Worm (Caenorhabditis elegans) whole organism, L3 larva: ENCODE results near the gene K06A4.10.

ENCODE experiments used
- R02D3.7 ChIP-seq: fragments of 150-350 bp; optimal IDR thresholded peaks from 2 replicates; lab custom pipeline; 2014; ENCODE audit warnings: missing biosample characterization, missing genetic modification characterization
- ZK546.5 ChIP-seq: sonication (generic microtip); optimal IDR thresholded peaks from 2 replicates; lab custom pipeline; 2017; ENCODE audit warnings: missing biosample characterization, missing genetic modification characterization
- ama-1 ChIP-seq: fragments of 150-350 bp; optimal IDR thresholded peaks from 2 replicates; lab custom pipeline; 2018
- ceh-28 ChIP-seq: fragments of 150-350 bp; optimal IDR thresholded peaks from 2 replicates; lab custom pipeline; 2014; ENCODE audit warnings: missing biosample characterization, missing genetic modification reagents, missing genetic modification characterization
- ceh-82 ChIP-seq: fragments of 150-350 bp; optimal IDR thresholded peaks from 2 replicates; lab custom pipeline; 2014; ENCODE audit warnings: missing biosample characterization, missing genetic modification characterization
- ceh-9 ChIP-seq: sonication (generic microtip); optimal IDR thresholded peaks from 2 replicates; lab custom pipeline; 2018; ENCODE audit warnings: missing biosample characterization, missing genetic modification characterization
- egl-27 ChIP-seq: sonication (generic microtip); optimal IDR thresholded peaks from 4 replicates; lab custom pipeline; 2017; ENCODE audit warnings: missing biosample characterization, missing genetic modification reagents, missing genetic modification characterization
- egl-5 ChIP-seq: fragments of 150-350 bp; optimal IDR thresholded peaks from 2 replicates; lab custom pipeline; 2017; ENCODE audit warnings: missing biosample characterization, missing genetic modification reagents, missing genetic modification characterization, inconsistent platforms
- elt-1 ChIP-seq: fragments of 150-350 bp; optimal IDR thresholded peaks from 2 replicates; lab custom pipeline; 2014; ENCODE audit warnings: missing biosample characterization, missing genetic modification characterization
- elt-2 ChIP-seq: sonication (generic microtip); optimal IDR thresholded peaks from 2 replicates; lab custom pipeline; 2016; ENCODE audit warnings: missing genetic modification reagents, mild to moderate bottlenecking, missing genetic modification characterization, missing compliant biosample characterization
- eor-1 ChIP-seq, 2 experiments: fragments of 150-350 bp; optimal IDR thresholded peaks; 2 replicates each; lab custom pipeline; 2014 to 2018; ENCODE audit warnings: missing biosample characterization in 2 of 2, missing genetic modification characterization in 2 of 2
- fkh-10 ChIP-seq: sonication (generic microtip); optimal IDR thresholded peaks from 2 replicates; lab custom pipeline; 2017; ENCODE audit warnings: missing biosample characterization, missing genetic modification reagents, missing genetic modification characterization
- fos-1 ChIP-seq: fragments of 150-350 bp; optimal IDR thresholded peaks from 2 replicates; lab custom pipeline; 2014; ENCODE audit warnings: missing biosample characterization, missing genetic modification characterization
- hmg-11 ChIP-seq: sonication (generic microtip); optimal IDR thresholded peaks from 2 replicates; lab custom pipeline; 2016; ENCODE audit warnings: missing genetic modification characterization, missing compliant biosample characterization
- jun-1 ChIP-seq: fragments of 150-350 bp; optimal IDR thresholded peaks from 2 replicates; lab custom pipeline; 2014; ENCODE audit warnings: missing biosample characterization, missing genetic modification reagents, missing genetic modification characterization
- lin-15B ChIP-seq: fragments of 150-350 bp; optimal IDR thresholded peaks from 2 replicates; lab custom pipeline; 2014; ENCODE audit warnings: missing biosample characterization, missing genetic modification characterization
- lin-39 ChIP-seq: fragments of 150-350 bp; optimal IDR thresholded peaks from 2 replicates; lab custom pipeline; 2018; ENCODE audit warnings: missing biosample characterization, missing genetic modification reagents, missing genetic modification characterization
- mdl-1 ChIP-seq: fragments of 150-350 bp; optimal IDR thresholded peaks from 2 replicates; lab custom pipeline; 2014; ENCODE audit warnings: missing biosample characterization, missing genetic modification characterization
- mml-1 ChIP-seq: fragments of 150-350 bp; sonication (generic microtip); optimal IDR thresholded peaks from 3 replicates; lab custom pipeline; 2014; ENCODE audit warnings: missing biosample characterization, missing genetic modification characterization
- nfya-1 ChIP-seq: sonication (generic microtip); optimal IDR thresholded peaks from 2 replicates; lab custom pipeline; 2017; ENCODE audit warnings: missing genetic modification characterization, mild to moderate bottlenecking, missing compliant biosample characterization, antibody characterized with exemption, moderate library complexity; ENCODE audit not compliant: insufficient read depth
- nhr-11 ChIP-seq: fragments of 150-350 bp; optimal IDR thresholded peaks from 2 replicates; lab custom pipeline; 2014; ENCODE audit warnings: missing biosample characterization, missing genetic modification characterization
- nhr-23 ChIP-seq: fragments of 150-350 bp; optimal IDR thresholded peaks from 2 replicates; lab custom pipeline; 2014; ENCODE audit warnings: missing biosample characterization, missing genetic modification reagents, missing genetic modification characterization
- nhr-28 ChIP-seq: fragments of 150-350 bp; optimal IDR thresholded peaks from 2 replicates; lab custom pipeline; 2014; ENCODE audit warnings: missing biosample characterization, missing genetic modification characterization
- nhr-43 ChIP-seq: sonication (generic microtip); optimal IDR thresholded peaks from 2 replicates; lab custom pipeline; 2016; ENCODE audit warnings: mild to moderate bottlenecking, missing genetic modification characterization, missing compliant biosample characterization; ENCODE audit not compliant: poor library complexity, severe bottlenecking
- nhr-67 ChIP-seq: fragments of 150-350 bp; optimal IDR thresholded peaks from 2 replicates; lab custom pipeline; 2014; ENCODE audit warnings: missing biosample characterization, missing genetic modification characterization
- nhr-76 ChIP-seq: fragments of 150-350 bp; sonication (generic microtip); optimal IDR thresholded peaks from 5 replicates; lab custom pipeline; 2014; ENCODE audit warnings: missing biosample characterization, missing genetic modification characterization
- nhr-77 ChIP-seq: fragments of 150-350 bp; optimal IDR thresholded peaks from 2 replicates; lab custom pipeline; 2014; ENCODE audit warnings: missing biosample characterization, missing genetic modification characterization
- pha-4 ChIP-seq: fragments of 150-350 bp; optimal IDR thresholded peaks from 2 replicates; lab custom pipeline; 2014; ENCODE audit warnings: missing biosample characterization, missing genetic modification reagents, missing genetic modification characterization
- pqm-1 ChIP-seq: fragments of 150-350 bp; optimal IDR thresholded peaks from 2 replicates; lab custom pipeline; 2017; ENCODE audit warnings: missing biosample characterization, missing genetic modification characterization, inconsistent platforms
- sea-2 ChIP-seq: fragments of 150-350 bp; sonication (generic microtip); optimal IDR thresholded peaks from 4 replicates; lab custom pipeline; 2014; ENCODE audit warnings: missing biosample characterization, missing genetic modification reagents, missing genetic modification characterization
- snpc-4 ChIP-seq: fragments of 150-350 bp; optimal IDR thresholded peaks from 2 replicates; lab custom pipeline; 2014; ENCODE audit warnings: missing biosample characterization, missing genetic modification characterization
- tbx-2 ChIP-seq: sonication (generic microtip); optimal IDR thresholded peaks from 2 replicates; lab custom pipeline; 2016; ENCODE audit warnings: mild to moderate bottlenecking, missing genetic modification characterization, missing compliant biosample characterization
- unc-39 ChIP-seq: sonication (generic microtip); optimal IDR thresholded peaks from 4 replicates; lab custom pipeline; 2017; ENCODE audit warnings: missing biosample characterization, missing genetic modification characterization
- unc-62 ChIP-seq: fragments of 150-350 bp; sonication (generic microtip); optimal IDR thresholded peaks from 4 replicates; lab custom pipeline; 2014; ENCODE audit warnings: missing biosample characterization, missing genetic modification reagents, missing genetic modification characterization
- zag-1 ChIP-seq: fragments of 150-350 bp; optimal IDR thresholded peaks from 2 replicates; lab custom pipeline; 2014; ENCODE audit warnings: missing biosample characterization, missing genetic modification characterization
- ztf-11 ChIP-seq: fragments of 150-350 bp; optimal IDR thresholded peaks from 2 replicates; lab custom pipeline; 2014; ENCODE audit warnings: missing biosample characterization, missing genetic modification characterization

The K06A4.10 gene

DNA sequence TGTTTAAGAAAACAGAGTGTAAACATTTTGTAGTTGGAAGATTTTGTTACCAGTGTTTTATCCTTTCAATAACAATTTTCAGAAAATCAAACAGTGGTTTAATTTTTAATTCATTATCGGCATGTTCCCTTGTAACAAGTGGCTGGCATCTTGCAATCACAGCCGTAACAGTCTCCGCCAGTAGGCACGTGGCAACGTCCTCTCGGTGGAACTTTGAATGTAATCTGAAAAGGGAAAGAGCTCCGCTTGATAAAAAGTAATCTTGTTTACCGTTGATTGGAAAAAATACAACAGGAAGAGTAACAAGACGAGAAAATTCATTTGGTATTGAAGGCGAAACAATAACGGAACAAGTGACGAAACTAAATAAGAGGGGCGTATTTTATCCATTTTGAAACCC lies at the start of gene K06A4.10:
Gene K06A4.10 (minus strand): TSS at position 390 of the 400 bp plus-strand sequence.
- TF ChIP-seq jun-1 (tag; lab: Kevin White, UChicago) (peak; percentile 6), egl-27 (tag; lab: Kevin White, UChicago) (no peak), ztf-11 (tag; lab: Kevin White, UChicago) (no peak), elt-2 (tag; lab: Kevin White, UChicago) (peak; percentile 72)

DNA sequence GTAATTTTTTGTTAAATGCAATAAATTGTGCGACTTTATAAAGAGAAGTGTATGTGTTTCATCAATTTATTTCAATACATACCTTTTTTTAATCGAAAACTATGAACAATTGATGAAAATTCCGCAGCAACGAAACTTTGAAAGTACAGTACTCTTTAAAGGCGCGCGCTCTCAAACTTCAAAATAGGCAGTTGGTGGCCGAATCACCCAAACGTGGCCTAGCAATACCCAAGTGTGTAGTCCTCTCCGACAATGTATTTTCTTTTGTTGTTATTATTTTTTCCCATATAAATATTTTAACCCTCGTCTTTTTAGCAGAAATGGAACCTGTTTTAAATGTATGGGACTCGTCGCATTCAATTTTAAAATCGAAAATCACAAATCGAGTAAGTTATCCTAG lies 46.9 kb upstream of the K06A4.10 start, which contains the start of gene C50F4.4:
Gene C50F4.4 (plus strand): TSS at position 267 of the 400 bp plus-strand sequence.
- no peak for TF ChIP-seq fkh-10 (GFP tag; lab: Kevin White, UChicago)
- TF ChIP-seq nhr-43 (tag; lab: Kevin White, UChicago) = peak; percentile 30
- TF ChIP-seq egl-5 (tag; lab: Kevin White, UChicago) = no peak
- no peak for TF ChIP-seq zag-1 (tag; lab: Kevin White, UChicago)
- no peak for TF ChIP-seq lin-39 (tag; lab: Kevin White, UChicago)
- peak; percentile 6 for TF ChIP-seq elt-2 (tag; lab: Kevin White, UChicago)
- TF ChIP-seq lin-15B (tag; lab: Kevin White, UChicago) = peak; percentile 28
- peak; percentile 49 for TF ChIP-seq snpc-4 (tag; lab: Kevin White, UChicago)
- TF ChIP-seq pha-4 (tag; lab: Kevin White, UChicago) = no peak

DNA sequence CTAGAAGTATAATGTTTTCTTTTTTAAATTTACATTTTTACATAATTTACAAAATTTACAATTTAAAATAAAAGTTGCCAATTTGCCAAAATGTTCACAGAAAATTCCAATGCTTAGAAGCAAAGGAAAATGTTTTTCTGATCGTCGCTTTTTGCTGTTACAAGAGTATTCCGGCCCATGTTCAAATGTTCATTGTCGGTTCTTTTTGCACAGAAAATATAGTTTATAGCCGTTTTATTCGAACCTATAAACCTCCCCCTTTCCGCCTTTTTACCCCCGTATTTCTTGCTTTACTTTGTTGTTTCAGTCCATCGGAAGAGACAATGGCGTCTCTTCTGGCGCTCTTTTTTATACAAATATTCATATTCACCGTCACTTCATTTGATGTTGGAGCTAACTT lies 45.0 kb upstream of the K06A4.10 start, which contains the start of gene tag-329:
Gene tag-329 (plus strand): TSS at position 301 of the 400 bp plus-strand sequence.
- no peak for TF ChIP-seq pqm-1 (tag; lab: Kevin White, UChicago)
- no peak for TF ChIP-seq snpc-4 (tag; lab: Kevin White, UChicago)
- no peak for TF ChIP-seq nfya-1 (tag; lab: Kevin White, UChicago)
- no peak for TF ChIP-seq unc-39 (tag; lab: Kevin White, UChicago)
- TF ChIP-seq nhr-23 (tag; lab: Kevin White, UChicago) = no peak
- no peak for TF ChIP-seq ama-1 (lab: Kevin White, UChicago)
- no peak for TF ChIP-seq nhr-67
- TF ChIP-seq mdl-1 (tag; lab: Kevin White, UChicago) = no peak
- no peak for TF ChIP-seq unc-62 (GFP tag; lab: Kevin White, UChicago)
- TF ChIP-seq elt-1 (tag; lab: Kevin White, UChicago) = no peak
- TF ChIP-seq mml-1 = no peak
- TF ChIP-seq tbx-2 (tag; lab: Kevin White, UChicago) = no peak
- TF ChIP-seq ceh-82 (tag; lab: Kevin White, UChicago) = no peak
- no peak for TF ChIP-seq pha-4 (tag; lab: Kevin White, UChicago)
- TF ChIP-seq nhr-11 (tag; lab: Kevin White, UChicago) = no peak
- TF ChIP-seq hmg-11 (tag; lab: Kevin White, UChicago) = no peak
- TF ChIP-seq sea-2 (GFP tag; lab: Kevin White, UChicago) = no peak

DNA sequence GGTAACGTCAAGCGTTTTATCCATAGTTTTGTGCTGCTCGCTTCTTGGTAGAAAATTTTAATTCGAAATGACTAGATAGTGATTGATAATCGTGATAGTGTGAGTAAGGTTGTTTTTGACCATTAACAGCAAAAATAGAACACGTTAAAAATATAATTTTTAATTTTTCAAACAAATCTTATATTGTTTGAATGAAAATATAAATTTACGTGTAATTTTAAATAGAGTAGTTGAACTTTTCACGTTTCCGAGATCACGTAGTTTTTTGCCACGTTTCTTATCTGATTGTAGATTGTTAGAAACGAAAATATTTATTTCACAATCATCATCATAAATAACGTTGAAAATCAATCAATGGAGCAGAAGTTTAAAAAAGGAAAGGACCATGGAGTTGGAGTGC lies 41.9 kb upstream of the K06A4.10 start, which contains the start of the genes C50F4.10 and pfk-1.2:
Gene C50F4.10 (minus strand): TSS at position 101 of the 400 bp plus-strand sequence.
Gene pfk-1.2 (plus strand): TSS at position 325 of the 400 bp plus-strand sequence.
- TF ChIP-seq nhr-23 (tag; lab: Kevin White, UChicago) (no peak), R02D3.7 (tag; lab: Kevin White, UChicago) (no peak), ceh-9 (tag; lab: Kevin White, UChicago) (no peak), tbx-2 (tag; lab: Kevin White, UChicago) (no peak), nhr-77 (no peak), ZK546.5 (no peak), eor-1 (tag; optimal IDR thresholded peaks at IDR 0.05; lab: Kevin White, UChicago) (no peak), nhr-76 (tag; lab: Kevin White, UChicago) (no peak), ceh-28 (tag; lab: Kevin White, UChicago) (no peak), fos-1 (no peak), ama-1 (lab: Kevin White, UChicago) (no peak), hmg-11 (tag; lab: Kevin White, UChicago) (no peak), unc-39 (tag; lab: Kevin White, UChicago) (no peak), nhr-67 (no peak), nhr-28 (tag; lab: Kevin White, UChicago) (no peak), fkh-10 (GFP tag; lab: Kevin White, UChicago) (no peak), nfya-1 (tag; lab: Kevin White, UChicago) (no peak), ceh-82 (tag; lab: Kevin White, UChicago) (no peak)
